Fruit fly (Drosophila melanogaster) whole organism, embryonic: ENCODE results near the gene CG10337.

Experiments used
- CG10462 ChIP-seq: fragments of 200-800 bp; sonication (Bioruptor generic); optimal IDR thresholded peaks from 2 replicates; lab custom pipeline; 2016; ENCODE audit warnings: missing biosample characterization, missing genetic modification characterization
- CG10565 ChIP-seq: fragments of 200-800 bp; sonication (Bioruptor generic); optimal IDR thresholded peaks from 3 replicates; lab custom pipeline; 2016; ENCODE audit warnings: missing biosample characterization, mild to moderate bottlenecking, missing genetic modification characterization
- CG10654 ChIP-seq: fragments of 200-800 bp; sonication (Bioruptor generic); optimal IDR thresholded peaks from 2 replicates; lab custom pipeline; 2016; ENCODE audit warnings: missing biosample characterization, missing genetic modification characterization
- CG11247 ChIP-seq: fragments of 200-800 bp; sonication (Bioruptor generic); IDR thresholded peaks from 2 replicates; pipeline ENCODE4 v1.3.6; 2022; ENCODE audit warnings: missing biosample characterization, missing genetic modification characterization
- CG11560 ChIP-seq: fragments of 200-800 bp; sonication (Bioruptor generic); IDR thresholded peaks from 3 replicates; pipeline ENCODE4 v1.3.6; 2022; ENCODE audit warnings: missing biosample characterization, missing genetic modification characterization
- CG12391 ChIP-seq: fragments of 200-800 bp; sonication (Bioruptor generic); optimal IDR thresholded peaks from 3 replicates; lab custom pipeline; 2018; ENCODE audit warnings: missing biosample characterization, mild to moderate bottlenecking, missing genetic modification characterization, moderate library complexity
- CG13894 ChIP-seq: fragments of 200-800 bp; sonication (Bioruptor generic); optimal IDR thresholded peaks from 3 replicates; lab custom pipeline; 2018; ENCODE audit warnings: missing biosample characterization, mild to moderate bottlenecking, missing genetic modification characterization, moderate library complexity
- CG14014 ChIP-seq: fragments of 200-800 bp; sonication (Bioruptor generic); IDR thresholded peaks from 2 replicates; pipeline ENCODE4 v1.3.6; 2022; ENCODE audit warnings: missing biosample characterization, missing genetic modification characterization
- CG15479 ChIP-seq: fragments of 200-800 bp; sonication (Bioruptor generic); optimal IDR thresholded peaks from 3 replicates; lab custom pipeline; 2019; ENCODE audit warnings: missing biosample characterization, mild to moderate bottlenecking, missing genetic modification characterization, moderate library complexity
- CG17612 ChIP-seq: fragments of 200-800 bp; sonication (Bioruptor generic); IDR thresholded peaks from 2 replicates; pipeline ENCODE4 v1.3.6; 2022; ENCODE audit warnings: missing biosample characterization, missing genetic modification characterization
- CG2199 ChIP-seq: fragments of 200-800 bp; sonication (Bioruptor generic); IDR thresholded peaks from 3 replicates; pipeline ENCODE4 v1.3.6; 2022; ENCODE audit warnings: missing biosample characterization, missing genetic modification characterization
- CG32767 ChIP-seq: fragments of 200-800 bp; sonication (Bioruptor generic); IDR thresholded peaks from 2 replicates; pipeline ENCODE4 v1.3.6; 2022; ENCODE audit warnings: missing biosample characterization, missing genetic modification characterization
- CG4328 ChIP-seq: fragments of 200-800 bp; sonication (Bioruptor generic); optimal IDR thresholded peaks from 3 replicates; lab custom pipeline; 2017; ENCODE audit warnings: missing biosample characterization, missing genetic modification reagents, missing genetic modification characterization
- CG8478 ChIP-seq: fragments of >200 bp; optimal IDR thresholded peaks from 2 replicates; lab custom pipeline; 2018
- D19B ChIP-seq: fragments of 200-800 bp; sonication (Bioruptor generic); optimal IDR thresholded peaks from 2 replicates; lab custom pipeline; 2017; ENCODE audit warnings: missing biosample characterization, mild to moderate bottlenecking, missing genetic modification characterization
- Dad ChIP-seq: fragments of 200-800 bp; sonication (Bioruptor generic); optimal IDR thresholded peaks from 3 replicates; lab custom pipeline; 2016; ENCODE audit warnings: missing biosample characterization, missing genetic modification characterization
- Deaf1 ChIP-seq: fragments of 200-800 bp; optimal IDR thresholded peaks from 3 replicates; lab custom pipeline; 2019; ENCODE audit warnings: missing biosample characterization, mild to moderate bottlenecking, missing genetic modification characterization, moderate library complexity
- Dfd ChIP-seq, 2 experiments: fragments of >200 bp; optimal IDR thresholded peaks; 2 replicates each; lab custom pipeline; 2017; ENCODE audit warnings: missing biosample characterization in 2 of 2, missing genetic modification characterization in 2 of 2
- Elba2 ChIP-seq: fragments of 200-800 bp; sonication (Bioruptor generic); optimal IDR thresholded peaks from 3 replicates; lab custom pipeline; 2016; ENCODE audit warnings: missing biosample characterization, missing genetic modification characterization
- H15 ChIP-seq: fragments of 200-800 bp; sonication (Bioruptor generic); IDR thresholded peaks from 3 replicates; pipeline ENCODE4 v1.3.6; 2022; ENCODE audit warnings: missing biosample characterization, missing genetic modification characterization
- Hmx ChIP-seq: fragments of 200-800 bp; sonication (Bioruptor generic); optimal IDR thresholded peaks from 2 replicates; lab custom pipeline; 2016; ENCODE audit warnings: missing biosample characterization, missing genetic modification characterization
- Hr3 ChIP-seq: fragments of 200-800 bp; sonication (Bioruptor generic); optimal IDR thresholded peaks from 3 replicates; lab custom pipeline; 2016; ENCODE audit warnings: missing biosample characterization, missing genetic modification characterization
- Mad ChIP-seq: fragments of 200-800 bp; sonication (Bioruptor generic); optimal IDR thresholded peaks from 2 replicates; lab custom pipeline; 2016; ENCODE audit warnings: missing biosample characterization, missing genetic modification characterization
- Meics ChIP-seq: fragments of 200-800 bp; sonication (Bioruptor generic); optimal IDR thresholded peaks from 2 replicates; lab custom pipeline; 2017; ENCODE audit warnings: missing biosample characterization, mild to moderate bottlenecking, missing genetic modification characterization
- Mes4 ChIP-seq: fragments of 200-800 bp; sonication (Bioruptor generic); optimal IDR thresholded peaks from 2 replicates; lab custom pipeline; 2016; ENCODE audit warnings: missing biosample characterization, missing genetic modification characterization
- Oaz ChIP-seq: fragments of 200-800 bp; sonication (Bioruptor generic); IDR thresholded peaks from 2 replicates; pipeline ENCODE4 v1.3.6; 2022; ENCODE audit warnings: missing biosample characterization, missing genetic modification characterization
- Ravus ChIP-seq: fragments of 200-800 bp; sonication (Bioruptor generic); IDR thresholded peaks from 2 replicates; pipeline ENCODE4 v1.3.6; 2022; ENCODE audit warnings: missing biosample characterization, missing genetic modification characterization
- Scr ChIP-seq: fragments of 200-800 bp; sonication (Bioruptor generic); IDR thresholded peaks from 2 replicates; pipeline ENCODE4 v1.3.6; 2022; ENCODE audit warnings: missing biosample characterization, missing genetic modification characterization; ENCODE audit not compliant: partially characterized antibody
- Sox100B ChIP-seq: fragments of 200-800 bp; sonication (Bioruptor generic); optimal IDR thresholded peaks from 3 replicates; lab custom pipeline; 2018; ENCODE audit warnings: missing biosample characterization, mild to moderate bottlenecking, missing genetic modification characterization
- Ssrp ChIP-seq: fragments of 200-800 bp; sonication (Bioruptor generic); optimal IDR thresholded peaks from 2 replicates; lab custom pipeline; 2018; ENCODE audit warnings: missing biosample characterization, mild to moderate bottlenecking, missing genetic modification characterization, moderate library complexity
- ac ChIP-seq: fragments of 200-800 bp; sonication (Bioruptor generic); optimal IDR thresholded peaks from 3 replicates; lab custom pipeline; 2017; ENCODE audit warnings: missing biosample characterization, mild to moderate bottlenecking, missing genetic modification characterization
- ara ChIP-seq: fragments of 200-800 bp; sonication (Bioruptor generic); IDR thresholded peaks from 2 replicates; pipeline ENCODE4 v1.3.6; 2022; ENCODE audit warnings: missing biosample characterization, missing genetic modification characterization
- br ChIP-seq: fragments of >200 bp; optimal IDR thresholded peaks from 2 replicates; lab custom pipeline; 2017
- cg ChIP-seq: fragments of 200-800 bp; sonication (Bioruptor generic); optimal IDR thresholded peaks from 3 replicates; lab custom pipeline; 2019; ENCODE audit warnings: missing biosample characterization, mild to moderate bottlenecking, missing genetic modification characterization, moderate library complexity
- ci ChIP-seq: fragments of 200-800 bp; sonication (Bioruptor generic); IDR thresholded peaks from 3 replicates; pipeline ENCODE4 v1.3.6; 2022; ENCODE audit warnings: missing biosample characterization, missing genetic modification characterization
- corto ChIP-seq: fragments of 200-800 bp; sonication (Bioruptor generic); optimal IDR thresholded peaks from 2 replicates; lab custom pipeline; 2016; ENCODE audit warnings: missing biosample characterization, mild to moderate bottlenecking, missing genetic modification characterization, moderate library complexity
- dmrt99B ChIP-seq: fragments of 200-800 bp; sonication (Bioruptor generic); optimal IDR thresholded peaks from 2 replicates; lab custom pipeline; 2018; ENCODE audit warnings: missing biosample characterization, mild to moderate bottlenecking, missing genetic modification characterization, moderate library complexity
- ems ChIP-seq: fragments of 200-800 bp; sonication (Bioruptor generic); optimal IDR thresholded peaks from 3 replicates; lab custom pipeline; 2016; ENCODE audit warnings: missing biosample characterization, missing genetic modification characterization
- exex ChIP-seq: fragments of 200-800 bp; sonication (Bioruptor generic); optimal IDR thresholded peaks from 4 replicates; lab custom pipeline; 2018; ENCODE audit warnings: missing biosample characterization, mild to moderate bottlenecking, missing genetic modification characterization, moderate library complexity
- ind ChIP-seq: fragments of 200-800 bp; sonication (Bioruptor generic); optimal IDR thresholded peaks from 3 replicates; lab custom pipeline; 2016; ENCODE audit warnings: missing biosample characterization, missing genetic modification characterization
- ken ChIP-seq: fragments of 200-800 bp; sonication (Bioruptor generic); IDR thresholded peaks from 3 replicates; pipeline ENCODE4 v1.3.6; 2022; ENCODE audit warnings: missing biosample characterization, missing genetic modification characterization
- maf-S ChIP-seq: fragments of 200-800 bp; sonication (Bioruptor generic); optimal IDR thresholded peaks from 2 replicates; lab custom pipeline; 2016; ENCODE audit warnings: missing biosample characterization, missing genetic modification characterization
- mirr ChIP-seq: fragments of 200-800 bp; sonication (Bioruptor generic); optimal IDR thresholded peaks from 3 replicates; lab custom pipeline; 2018; ENCODE audit warnings: missing biosample characterization, mild to moderate bottlenecking, missing genetic modification characterization
- onecut ChIP-seq: fragments of 200-800 bp; sonication (Bioruptor generic); IDR thresholded peaks from 2 replicates; pipeline ENCODE4 v1.3.6; 2022; ENCODE audit warnings: missing biosample characterization, missing genetic modification characterization
- org-1 ChIP-seq: fragments of 200-800 bp; sonication (Bioruptor generic); optimal IDR thresholded peaks from 2 replicates; lab custom pipeline; 2017; ENCODE audit warnings: missing biosample characterization, missing genetic modification characterization
- ro ChIP-seq: fragments of 200-800 bp; sonication (Bioruptor generic); IDR thresholded peaks from 2 replicates; pipeline ENCODE4 v1.3.6; 2022; ENCODE audit warnings: missing biosample characterization, missing genetic modification characterization
- sens ChIP-seq: fragments of 200-800 bp; sonication (Bioruptor generic); peaks from one replicate; lab custom pipeline; 2016; ENCODE audit warnings: missing biosample characterization, missing genetic modification characterization
- stc ChIP-seq: fragments of 200-800 bp; sonication (Bioruptor generic); IDR thresholded peaks from 2 replicates; pipeline ENCODE4 v1.3.6; 2022; ENCODE audit warnings: missing biosample characterization, missing genetic modification characterization
- stwl ChIP-seq: fragments of 200-800 bp; sonication (Bioruptor generic); optimal IDR thresholded peaks from 3 replicates; lab custom pipeline; 2018; ENCODE audit warnings: missing biosample characterization, mild to moderate bottlenecking, missing genetic modification characterization, moderate library complexity
- tx ChIP-seq: fragments of 200-800 bp; sonication (Bioruptor generic); optimal IDR thresholded peaks from 2 replicates; lab custom pipeline; 2016; ENCODE audit warnings: missing biosample characterization, missing genetic modification characterization
- unpg ChIP-seq: fragments of 200-800 bp; sonication (Bioruptor generic); optimal IDR thresholded peaks from 3 replicates; lab custom pipeline; 2018; ENCODE audit warnings: missing biosample characterization, mild to moderate bottlenecking, missing genetic modification characterization, moderate library complexity
- wek ChIP-seq: fragments of 200-800 bp; sonication (Bioruptor generic); optimal IDR thresholded peaks from 3 replicates; lab custom pipeline; 2018; ENCODE audit warnings: missing biosample characterization, mild to moderate bottlenecking, missing genetic modification characterization, moderate library complexity

Gene CG10337

dm6 chr2L:19537779-19538456, 8.8 kb downstream of the CG10337 start, which contains the start of gene CG13082 (continued):
- no peak for TF ChIP-seq Deaf1 (tag; lab: Kevin White, UChicago)
- TF ChIP-seq ac, result no peak
- TF ChIP-seq H15 (GFP tag; lab: Robert Waterston, UW), result 0 out of 3 replicates have a peak, but pooled peaks have one; percentile 11
- no peak for TF ChIP-seq CG4328 (GFP tag; lab: Kevin White, UChicago)
- TF ChIP-seq Dad, result no peak
- TF ChIP-seq stc (GFP tag; lab: Robert Waterston, UW), result no peak
- no peak for TF ChIP-seq Meics (GFP tag; lab: Kevin White, UChicago)
- TF ChIP-seq D19B, result no peak
- no peak for TF ChIP-seq ken (GFP tag; lab: Robert Waterston, UW)
- no peak for TF ChIP-seq wek (GFP tag; lab: Kevin White, UChicago)
- TF ChIP-seq Elba2 (GFP tag; lab: Kevin White, UChicago), result no peak
- TF ChIP-seq Oaz (GFP tag; lab: Robert Waterston, UW), result no peak
- no peak for TF ChIP-seq ems (GFP tag; lab: Kevin White, UChicago)
- TF ChIP-seq dmrt99B, result peak; percentile 54
- no peak for TF ChIP-seq br (lab: Kevin White, UChicago)
- no peak for TF ChIP-seq stwl (tag; lab: Kevin White, UChicago)
- TF ChIP-seq corto, result peak; percentile 35
- no peak for TF ChIP-seq CG10654 (GFP tag; lab: Kevin White, UChicago)
- no peak for TF ChIP-seq CG10565 (GFP tag; lab: Kevin White, UChicago)
- TF ChIP-seq unpg, result peak; percentile 63
- TF ChIP-seq Mes4 (GFP tag; lab: Kevin White, UChicago), result peak; percentile 40
- peak; percentile 14 for TF ChIP-seq CG10462 (GFP tag; lab: Kevin White, UChicago)
- TF ChIP-seq CG32767 (GFP tag; lab: Robert Waterston, UW), result 0 out of 2 replicates have a peak, but pooled peaks have one; percentile 16
- TF ChIP-seq tx, result peak; percentile 23
- TF ChIP-seq Hmx (GFP tag; lab: Kevin White, UChicago), result peak; percentile 36
- peak; percentile 26 for TF ChIP-seq Hr3 (GFP tag; lab: Kevin White, UChicago)
- peak; percentile 48 for TF ChIP-seq Sox100B (GFP tag; lab: Kevin White, UChicago)
- TF ChIP-seq CG15479 (GFP tag; lab: Kevin White, UChicago), result no peak
- TF ChIP-seq CG17612 (GFP tag; lab: Robert Waterston, UW), result no peak
- TF ChIP-seq ara, result peak; percentile 51; the same call in 1 of the 2 replicates
- peak; percentile 35 for TF ChIP-seq Ssrp (tag; lab: Kevin White, UChicago)
- no peak for TF ChIP-seq CG13894 (tag; lab: Kevin White, UChicago)
- TF ChIP-seq CG11560 (tag; lab: Robert Waterston, UW), result no peak
- TF ChIP-seq CG14014 (GFP tag; lab: Robert Waterston, UW), result no peak
- TF ChIP-seq Ravus (GFP tag; lab: Robert Waterston, UW), result no peak
- TF ChIP-seq ro (GFP tag; lab: Robert Waterston, UW), result no peak
- TF ChIP-seq CG11247 (GFP tag; lab: Robert Waterston, UW), result no peak
- no peak for TF ChIP-seq mirr (GFP tag; lab: Kevin White, UChicago)
- TF ChIP-seq ind (GFP tag; lab: Kevin White, UChicago), result peak; percentile 33
- peak; percentile 93 for TF ChIP-seq sens (GFP tag; lab: Kevin White, UChicago)
- TF ChIP-seq exex (tag; lab: Kevin White, UChicago), result no peak
- TF ChIP-seq maf-S, result no peak
- no peak for TF ChIP-seq CG2199
- TF ChIP-seq CG12391 (tag; lab: Kevin White, UChicago), result peak; percentile 55
- peak; percentile 54; the same call in 2 of the 3 replicates for TF ChIP-seq ci
- TF ChIP-seq Dfd (GFP tag; optimal IDR thresholded peaks at IDR 0.05; lab: Kevin White, UChicago), result no peak
- TF ChIP-seq cg (GFP tag; lab: Kevin White, UChicago), result no peak
- peak; percentile 13; the same call in 1 of the 2 replicates for TF ChIP-seq onecut
- peak; percentile 6 for TF ChIP-seq Mad (GFP tag; lab: Kevin White, UChicago)
- no peak for TF ChIP-seq Scr
- TF ChIP-seq org-1 (GFP tag; lab: Kevin White, UChicago), result no peak
- no peak for TF ChIP-seq CG8478 (lab: Kevin White, UChicago)
